Worm (Caenorhabditis elegans): ENCODE results near the gene F45G2.9.

- no peak for TF ChIP-seq snpc-4 (tag; optimal IDR thresholded peaks at IDR 0.05)
- no peak for TF ChIP-seq nhr-77 (tag; optimal IDR thresholded peaks at IDR 0.05)
- no peak for TF ChIP-seq ztf-11 (tag; optimal IDR thresholded peaks at IDR 0.05)
- no peak for TF ChIP-seq snu-23 (GFP tag; optimal IDR thresholded peaks at IDR 0.05)
- TF ChIP-seq rnt-1 (tag; optimal IDR thresholded peaks at IDR 0.05) = no peak
- no peak for TF ChIP-seq mep-1 (tag; optimal IDR thresholded peaks at IDR 0.05)
- no peak for TF ChIP-seq lsy-2 (tag; optimal IDR thresholded peaks at IDR 0.05)
- TF ChIP-seq mdl-1 (tag; optimal IDR thresholded peaks at IDR 0.05) = no peak
- no peak for TF ChIP-seq nhr-47 (tag; optimal IDR thresholded peaks at IDR 0.05)
- TF ChIP-seq aly-2 (tag; optimal IDR thresholded peaks at IDR 0.05) = no peak
- TF ChIP-seq C04F5.9 (tag; optimal IDR thresholded peaks at IDR 0.05) = no peak
These were observed 16.1 kb upstream of the F45G2.9 start for ce11 chrIII:13452824-13453223.

All from whole organism, L1 larva.